Fruit fly (Drosophila melanogaster): ENCODE measurements around the gene CG14013.

DNA sequence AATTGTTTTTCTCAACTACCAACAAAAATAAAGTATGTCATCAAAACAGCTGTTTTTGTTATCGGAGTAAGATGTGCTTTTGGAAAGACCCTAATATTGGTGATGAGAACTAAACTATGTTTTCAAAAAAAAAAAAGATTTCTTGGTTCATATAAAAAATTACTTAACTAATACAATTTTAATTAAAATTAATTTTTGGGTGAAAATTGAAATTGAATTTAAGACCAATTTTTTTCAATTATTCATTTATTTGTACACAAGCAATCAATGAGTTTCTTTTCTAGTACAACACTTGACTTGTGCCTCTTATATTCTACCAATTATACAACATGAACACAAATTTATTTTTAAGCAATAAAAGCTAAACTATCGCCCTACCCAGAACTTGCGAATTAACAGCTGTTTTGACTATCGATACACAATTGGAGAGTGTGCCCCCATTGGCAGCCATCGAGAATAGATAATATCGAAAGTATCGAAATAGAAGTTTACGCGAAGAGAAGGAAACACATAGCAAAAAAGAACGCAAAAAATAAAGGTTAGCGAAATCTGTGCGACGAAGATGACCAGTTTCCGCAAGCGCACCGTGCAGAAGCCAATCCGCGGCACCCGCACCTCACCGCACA lies 29.7 kb downstream of the CG14013 start, which contains the start of the genes Vps52 and Elp4:
- TF ChIP-seq CG14655 (GFP tag; optimal IDR thresholded peaks at IDR 0.05), result no peak
- no peak for TF ChIP-seq CG4496 (GFP tag; IDR thresholded peaks at IDR 0.05)
- TF ChIP-seq CG8301 (tag; optimal IDR thresholded peaks at IDR 0.05), result no peak
- peak; percentile 72 for TF ChIP-seq CG9948 (tag; optimal IDR thresholded peaks at IDR 0.05)
- TF ChIP-seq rn (GFP tag; IDR thresholded peaks at IDR 0.05), result no peak
- TF ChIP-seq D1 (tag; optimal IDR thresholded peaks at IDR 0.05), result no peak
- no peak for TF ChIP-seq Pif1A (GFP tag; optimal IDR thresholded peaks at IDR 0.05)
- TF ChIP-seq CG8159 (tag; optimal IDR thresholded peaks at IDR 0.05), result no peak
- TF ChIP-seq Pif1B (GFP tag; optimal IDR thresholded peaks at IDR 0.05), result no peak
- peak; percentile 72 for TF ChIP-seq Snoo (tag; optimal IDR thresholded peaks at IDR 0.05)
- peak; percentile 58; the same call in 1 of the 2 replicates for TF ChIP-seq CG32121 (GFP tag; IDR thresholded peaks at IDR 0.05)

Measured in whole organism, pupa.